Fruit fly (Drosophila melanogaster) whole organism, prepupa: ENCODE measurements around the gene Vps16A.

ENCODE experiments used
- Blimp-1 ChIP-seq: fragments of 200-800 bp; sonication (Bioruptor generic); optimal IDR thresholded peaks from 3 replicates; lab custom pipeline; 2017; ENCODE audit warnings: missing biosample characterization, missing genetic modification characterization, mild to moderate bottlenecking, moderate library complexity, missing genetic modification reagents
- CG10669 ChIP-seq: fragments of 200-800 bp; sonication (Bioruptor generic); optimal IDR thresholded peaks from 3 replicates; lab custom pipeline; 2018; ENCODE audit warnings: missing biosample characterization, mild to moderate bottlenecking, missing genetic modification characterization, moderate library complexity
- CG11762 ChIP-seq: fragments of 200-800 bp; sonication (Bioruptor generic); optimal IDR thresholded peaks from 3 replicates; lab custom pipeline; 2016; ENCODE audit warnings: missing biosample characterization, missing genetic modification characterization; ENCODE audit not compliant: insufficient read depth
- CG11902 ChIP-seq: fragments of 200-800 bp; sonication (Bioruptor generic); optimal IDR thresholded peaks from 3 replicates; lab custom pipeline; 2016; ENCODE audit warnings: missing biosample characterization, missing genetic modification characterization
- CG15336 ChIP-seq: fragments of 200-800 bp; sonication (Bioruptor generic); IDR thresholded peaks from 2 replicates; pipeline ENCODE4 v1.3.6; 2022; ENCODE audit warnings: missing biosample characterization, missing genetic modification characterization
- CG16779 ChIP-seq: fragments of 200-800 bp; sonication (Bioruptor generic); optimal IDR thresholded peaks from 3 replicates; lab custom pipeline; 2017; ENCODE audit warnings: missing biosample characterization, mild to moderate bottlenecking, missing genetic modification characterization
- CG3032 ChIP-seq: fragments of 200-800 bp; optimal IDR thresholded peaks from 2 replicates; lab custom pipeline; 2019; ENCODE audit warnings: missing biosample characterization, mild to moderate bottlenecking, missing genetic modification characterization, moderate library complexity
- CG31627 ChIP-seq: fragments of 200-800 bp; sonication (Bioruptor generic); optimal IDR thresholded peaks from 3 replicates; lab custom pipeline; 2016; ENCODE audit warnings: missing biosample characterization, missing genetic modification characterization
- CG32006 ChIP-seq: fragments of 200-800 bp; sonication (Bioruptor generic); optimal IDR thresholded peaks from 3 replicates; lab custom pipeline; 2017; ENCODE audit warnings: missing biosample characterization, mild to moderate bottlenecking, missing genetic modification characterization
- CG34406 ChIP-seq: fragments of 200-800 bp; sonication (Bioruptor generic); optimal IDR thresholded peaks from 3 replicates; lab custom pipeline; 2016; ENCODE audit warnings: missing biosample characterization, missing genetic modification characterization
- CG3919 ChIP-seq: fragments of 200-800 bp; sonication (Bioruptor generic); optimal IDR thresholded peaks from 3 replicates; lab custom pipeline; 2016; ENCODE audit warnings: missing biosample characterization, missing genetic modification characterization
- CG4318 ChIP-seq: fragments of 200-800 bp; sonication (Bioruptor generic); optimal IDR thresholded peaks from 3 replicates; lab custom pipeline; 2017; ENCODE audit warnings: missing biosample characterization, mild to moderate bottlenecking, missing genetic modification characterization
- CG6163 ChIP-seq: fragments of 200-800 bp; sonication (Bioruptor generic); IDR thresholded peaks from 3 replicates; pipeline ENCODE4 v1.3.6; 2022; ENCODE audit warnings: missing biosample characterization, missing genetic modification characterization
- CG6276 ChIP-seq: fragments of 200-800 bp; sonication (Bioruptor generic); optimal IDR thresholded peaks from 2 replicates; lab custom pipeline; 2017; ENCODE audit warnings: missing biosample characterization, mild to moderate bottlenecking, missing genetic modification characterization
- CG6792 ChIP-seq: fragments of 200-800 bp; sonication (Bioruptor generic); optimal IDR thresholded peaks from 3 replicates; lab custom pipeline; 2016; ENCODE audit warnings: missing biosample characterization, missing genetic modification characterization
- CG6808 ChIP-seq: fragments of 200-800 bp; sonication (Bioruptor generic); optimal IDR thresholded peaks from 3 replicates; lab custom pipeline; 2017; ENCODE audit warnings: missing biosample characterization, missing genetic modification characterization, mild to moderate bottlenecking, moderate library complexity, missing genetic modification reagents
- CG6854 ChIP-seq: fragments of 200-800 bp; sonication (Bioruptor generic); optimal IDR thresholded peaks from 2 replicates; lab custom pipeline; 2017; ENCODE audit warnings: missing biosample characterization, mild to moderate bottlenecking, missing genetic modification characterization
- CG8319 ChIP-seq: fragments of 200-800 bp; sonication (Bioruptor generic); optimal IDR thresholded peaks from 3 replicates; lab custom pipeline; 2016; ENCODE audit warnings: missing biosample characterization, missing genetic modification characterization
- CG9139 ChIP-seq: fragments of 200-800 bp; sonication (Bioruptor generic); optimal IDR thresholded peaks from 3 replicates; lab custom pipeline; 2017; ENCODE audit warnings: missing biosample characterization, mild to moderate bottlenecking, missing genetic modification characterization
- Eip78C ChIP-seq: fragments of 200-800 bp; sonication (Bioruptor generic); peaks from one replicate; lab custom pipeline; 2016; ENCODE audit warnings: missing biosample characterization, missing genetic modification characterization
- Eip93F ChIP-seq: fragments of 200-800 bp; sonication (Bioruptor generic); optimal IDR thresholded peaks from 2 replicates; lab custom pipeline; 2016; ENCODE audit warnings: missing biosample characterization, mild to moderate bottlenecking, missing genetic modification characterization
- Ets96B ChIP-seq: fragments of 200-800 bp; optimal IDR thresholded peaks from 2 replicates; lab custom pipeline; 2019; ENCODE audit warnings: missing biosample characterization, mild to moderate bottlenecking, missing genetic modification characterization, moderate library complexity
- Hr38 ChIP-seq: sonication (Bioruptor generic); optimal IDR thresholded peaks from 2 replicates; lab custom pipeline; 2016; ENCODE audit warnings: missing biosample characterization, missing genetic modification characterization
- Hr4 ChIP-seq: fragments of 200-800 bp; sonication (Bioruptor generic); optimal IDR thresholded peaks from 3 replicates; lab custom pipeline; 2016; ENCODE audit warnings: missing biosample characterization, missing genetic modification characterization
- Lpt ChIP-seq: fragments of 200-800 bp; sonication (Bioruptor generic); optimal IDR thresholded peaks from 3 replicates; lab custom pipeline; 2016; ENCODE audit warnings: missing biosample characterization, missing genetic modification characterization
- Met ChIP-seq: fragments of 200-800 bp; sonication (Bioruptor generic); optimal IDR thresholded peaks from 3 replicates; lab custom pipeline; 2016; ENCODE audit warnings: missing biosample characterization, missing genetic modification characterization
- OdsH ChIP-seq: fragments of 200-800 bp; sonication (Bioruptor generic); optimal IDR thresholded peaks from 3 replicates; lab custom pipeline; 2016; ENCODE audit warnings: missing biosample characterization, missing genetic modification characterization
- Smox ChIP-seq: fragments of 200-800 bp; sonication (Bioruptor generic); optimal IDR thresholded peaks from 3 replicates; lab custom pipeline; 2016; ENCODE audit warnings: missing biosample characterization, missing genetic modification characterization
- Sox102F ChIP-seq: fragments of 200-800 bp; sonication (Bioruptor generic); optimal IDR thresholded peaks from 2 replicates; lab custom pipeline; 2016; ENCODE audit warnings: missing biosample characterization, mild to moderate bottlenecking, missing genetic modification characterization
- Sox15 ChIP-seq: fragments of 200-800 bp; sonication (Bioruptor generic); optimal IDR thresholded peaks from 3 replicates; lab custom pipeline; 2016; ENCODE audit warnings: missing biosample characterization, missing genetic modification characterization
- achi ChIP-seq: fragments of 200-800 bp; sonication (Bioruptor generic); optimal IDR thresholded peaks from 3 replicates; lab custom pipeline; 2016; ENCODE audit warnings: missing biosample characterization, missing genetic modification characterization
- acj6 ChIP-seq: fragments of 200-800 bp; sonication (Bioruptor generic); optimal IDR thresholded peaks from 3 replicates; lab custom pipeline; 2016; ENCODE audit warnings: missing biosample characterization, missing genetic modification characterization
- cyc ChIP-seq: fragments of 200-800 bp; sonication (Bioruptor generic); optimal IDR thresholded peaks from 3 replicates; lab custom pipeline; 2016; ENCODE audit warnings: missing biosample characterization, missing genetic modification characterization
- dac ChIP-seq: fragments of 200-800 bp; sonication (Bioruptor generic); optimal IDR thresholded peaks from 2 replicates; lab custom pipeline; 2017; ENCODE audit warnings: missing biosample characterization, mild to moderate bottlenecking, missing genetic modification characterization
- dsx ChIP-seq: fragments of 200-800 bp; optimal IDR thresholded peaks from 3 replicates; lab custom pipeline; 2019; ENCODE audit warnings: missing biosample characterization, mild to moderate bottlenecking, missing genetic modification characterization, moderate library complexity; ENCODE audit not compliant: poor library complexity, severe bottlenecking
- eg ChIP-seq: fragments of 200-800 bp; sonication (Bioruptor generic); IDR thresholded peaks from 3 replicates; pipeline ENCODE4 v1.3.6; 2022; ENCODE audit warnings: missing biosample characterization, missing genetic modification characterization
- esn ChIP-seq: fragments of 200-800 bp; sonication (Bioruptor generic); optimal IDR thresholded peaks from 2 replicates; lab custom pipeline; 2016; ENCODE audit warnings: missing biosample characterization, mild to moderate bottlenecking, missing genetic modification characterization, moderate library complexity
- fd85E ChIP-seq: fragments of 200-800 bp; sonication (Bioruptor generic); optimal IDR thresholded peaks from 3 replicates; lab custom pipeline; 2016; ENCODE audit warnings: missing biosample characterization, missing genetic modification characterization
- fkh ChIP-seq: fragments of 200-800 bp; sonication (Bioruptor generic); optimal IDR thresholded peaks from 3 replicates; lab custom pipeline; 2017; ENCODE audit warnings: missing biosample characterization, mild to moderate bottlenecking, missing genetic modification characterization, moderate library complexity
- lz ChIP-seq: fragments of 200-800 bp; sonication (Bioruptor generic); optimal IDR thresholded peaks from 3 replicates; lab custom pipeline; 2016; ENCODE audit warnings: missing biosample characterization, missing genetic modification characterization
- net ChIP-seq: fragments of 200-800 bp; sonication (Bioruptor generic); optimal IDR thresholded peaks from 3 replicates; lab custom pipeline; 2016; ENCODE audit warnings: missing biosample characterization, missing genetic modification characterization
- salr ChIP-seq, 2 experiments: fragments of 200-800 bp; sonication (Bioruptor generic); optimal IDR thresholded peaks; 3 replicates each; lab custom pipeline; 2016 to 2018; ENCODE audit warnings: missing biosample characterization in 2 of 2, missing genetic modification characterization in 2 of 2, mild to moderate bottlenecking in 1 of 2
- spab ChIP-seq: fragments of 200-800 bp; sonication (Bioruptor generic); optimal IDR thresholded peaks from 2 replicates; lab custom pipeline; 2017; ENCODE audit warnings: missing biosample characterization, mild to moderate bottlenecking, missing genetic modification characterization, missing genetic modification reagents
- ss ChIP-seq, 2 experiments: fragments of 200-800 bp; sonication (Bioruptor generic); optimal IDR thresholded peaks; 2 replicates in 1 of 2; 3 replicates in 1 of 2; lab custom pipeline; 2017 to 2018; ENCODE audit warnings: mild to moderate bottlenecking in 2 of 2, missing biosample characterization in 2 of 2, missing genetic modification characterization in 2 of 2, moderate library complexity in 1 of 2
- svp ChIP-seq: fragments of 200-800 bp; sonication (Bioruptor generic); peaks from one replicate; lab custom pipeline; 2016; ENCODE audit warnings: missing biosample characterization, missing genetic modification characterization
- topi ChIP-seq: fragments of 200-800 bp; sonication (Bioruptor generic); optimal IDR thresholded peaks from 3 replicates; lab custom pipeline; 2016; ENCODE audit warnings: missing biosample characterization, missing genetic modification characterization
- vri ChIP-seq: fragments of 200-800 bp; sonication (Bioruptor generic); optimal IDR thresholded peaks from 3 replicates; lab custom pipeline; 2016; ENCODE audit warnings: missing biosample characterization, mild to moderate bottlenecking, missing genetic modification characterization

Vps16A gene

DNA sequence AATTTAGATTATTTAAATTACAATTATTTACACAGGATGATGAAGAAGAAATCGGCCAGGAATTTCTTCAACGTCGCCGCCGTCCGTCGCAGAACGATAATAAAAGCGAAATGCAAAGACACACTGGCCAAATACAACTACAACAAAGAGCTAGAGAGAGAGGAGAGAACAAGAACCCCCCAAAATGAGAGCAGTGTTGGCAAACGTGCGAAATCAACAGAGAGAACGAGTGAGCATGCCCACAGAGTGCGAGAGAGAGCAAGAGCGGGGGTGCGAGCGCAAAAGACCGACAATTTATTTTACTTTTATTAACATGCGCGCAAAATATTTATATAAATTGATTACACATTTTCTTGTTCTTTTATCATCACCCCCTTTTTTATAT lies 29.9 kb upstream of the Vps16A start (continued):
- TF ChIP-seq OdsH (peak; percentile 19), salr (GFP tag; optimal IDR thresholded peaks at IDR 0.05; lab: Kevin White, UChicago) (no peak), acj6 (GFP tag; lab: Kevin White, UChicago) (no peak), CG9139 (no peak), CG31627 (no peak), CG4318 (GFP tag; lab: Kevin White, UChicago) (no peak), CG32006 (GFP tag; lab: Kevin White, UChicago) (no peak), ss (GFP tag; optimal IDR thresholded peaks at IDR 0.05; lab: Kevin White, UChicago) (no peak), Eip78C (GFP tag; lab: Kevin White, UChicago) (peak; percentile 31), CG11902 (GFP tag; lab: Kevin White, UChicago) (no peak), CG3919 (peak; percentile 60), vri (GFP tag; lab: Kevin White, UChicago) (peak; percentile 46)

DNA sequence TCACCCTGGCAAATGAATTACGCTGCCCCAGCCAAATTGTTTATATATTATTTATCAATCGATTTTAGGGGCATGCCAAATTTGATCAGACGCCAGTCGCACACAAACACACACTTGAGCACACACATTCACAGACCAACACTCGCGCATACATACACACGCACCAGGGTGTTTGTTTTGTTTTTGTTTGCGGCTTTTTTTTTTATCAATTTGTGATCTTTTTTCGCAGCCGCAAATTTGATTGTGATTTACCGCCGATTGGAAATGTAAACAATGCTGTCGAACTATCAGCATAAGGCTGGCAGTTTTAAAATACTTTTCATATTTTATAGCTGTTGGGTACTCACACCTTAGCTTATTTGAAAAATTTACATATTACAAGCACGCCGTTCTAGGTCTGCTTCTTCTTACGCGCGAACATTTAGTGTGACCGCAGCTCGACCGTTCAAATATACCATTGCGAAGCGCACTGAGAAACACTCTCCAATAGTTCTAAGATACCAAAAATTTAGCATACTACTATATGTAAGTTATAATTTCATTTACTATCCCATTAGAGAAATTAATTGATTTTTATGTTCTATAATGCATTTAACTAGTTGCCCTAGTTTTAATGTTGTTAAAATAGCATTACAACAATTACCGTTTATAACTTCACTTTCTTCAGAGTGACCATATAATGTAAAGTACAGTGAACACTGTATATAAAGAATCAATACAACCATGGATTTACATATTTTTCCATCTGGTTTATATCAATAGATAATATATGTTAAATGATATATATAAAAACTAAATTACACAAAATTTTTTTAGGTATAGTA lies 29.3 kb upstream of the Vps16A start, which contains the start of gene pum:
pum (minus strand) TSS at position 415 of the 824 bp plus-strand sequence.
- no peak for TF ChIP-seq Met (GFP tag; lab: Kevin White, UChicago)
- TF ChIP-seq vri (GFP tag; lab: Kevin White, UChicago): peak; percentile 26
- no peak for TF ChIP-seq CG11762 (GFP tag; lab: Kevin White, UChicago)
- TF ChIP-seq spab: no peak
- TF ChIP-seq CG6792 (GFP tag; lab: Kevin White, UChicago): no peak
- TF ChIP-seq topi (GFP tag; lab: Kevin White, UChicago): no peak
- peak; percentile 5 for TF ChIP-seq Sox102F (GFP tag; lab: Kevin White, UChicago)
- TF ChIP-seq achi: no peak
- TF ChIP-seq Ets96B (tag; lab: Kevin White, UChicago): peak; percentile 25
- peak; percentile 77 to 78 for TF ChIP-seq ss (GFP tag; optimal IDR thresholded peaks at IDR 0.05; lab: Kevin White, UChicago)
- TF ChIP-seq esn (GFP tag; lab: Kevin White, UChicago): no peak
- no peak for TF ChIP-seq CG8319 (GFP tag; lab: Kevin White, UChicago)
- peak; percentile 83 for TF ChIP-seq CG6808 (GFP tag; lab: Kevin White, UChicago)
- TF ChIP-seq fd85E (GFP tag; lab: Kevin White, UChicago): no peak
- no peak for TF ChIP-seq Blimp-1
- peak; percentile 72 for TF ChIP-seq fkh (GFP tag; lab: Kevin White, UChicago)
- TF ChIP-seq CG10669 (GFP tag; lab: Kevin White, UChicago): no peak
- no peak for TF ChIP-seq CG3919
- peak; percentile 11 for TF ChIP-seq Smox (GFP tag; lab: Kevin White, UChicago)
- TF ChIP-seq CG11902 (GFP tag; lab: Kevin White, UChicago): no peak
- TF ChIP-seq CG34406 (GFP tag; lab: Kevin White, UChicago): no peak
- TF ChIP-seq eg (GFP tag; lab: Robert Waterston, UW): peak; percentile 58
- peak; percentile 32 for TF ChIP-seq svp
- no peak for TF ChIP-seq Eip93F (GFP tag; lab: Kevin White, UChicago)
- TF ChIP-seq salr (GFP tag; optimal IDR thresholded peaks at IDR 0.05; lab: Kevin White, UChicago): peak in 1 of 2 experiments; percentile 10
- TF ChIP-seq OdsH: peak; percentile 14
- peak; percentile 72 for TF ChIP-seq CG16779 (tag; lab: Kevin White, UChicago)
- TF ChIP-seq CG6854: peak; percentile 28
- peak; percentile 22 for TF ChIP-seq cyc (GFP tag; lab: Kevin White, UChicago)
- peak; percentile 46 for TF ChIP-seq CG6276 (GFP tag; lab: Kevin White, UChicago)
- TF ChIP-seq CG4318 (GFP tag; lab: Kevin White, UChicago): no peak
- TF ChIP-seq dac (GFP tag; lab: Kevin White, UChicago): no peak
- TF ChIP-seq Eip78C (GFP tag; lab: Kevin White, UChicago): peak; percentile 62
- TF ChIP-seq net (GFP tag; lab: Kevin White, UChicago): peak; percentile 14
- no peak for TF ChIP-seq CG31627
- no peak for TF ChIP-seq Lpt (GFP tag; lab: Kevin White, UChicago)
- no peak for TF ChIP-seq Hr38 (GFP tag; lab: Kevin White, UChicago)
- TF ChIP-seq dsx: peak; percentile 10
- peak; percentile 45; the same call in 1 of the 2 replicates for TF ChIP-seq CG15336
- TF ChIP-seq CG3032: peak; percentile 47
- TF ChIP-seq CG6163: peak; percentile 18; the same call in 2 of the 3 replicates
- no peak for TF ChIP-seq lz (GFP tag; lab: Kevin White, UChicago)
- TF ChIP-seq Sox15 (GFP tag; lab: Kevin White, UChicago): no peak
- TF ChIP-seq Hr4: no peak
